Worm (Caenorhabditis elegans) whole organism, young adult: ENCODE data around the gene W06G6.10.

ENCODE experiments used
- F10E7.11 ChIP-seq: sonication (generic microtip); optimal IDR thresholded peaks from 2 replicates; lab custom pipeline; 2017; ENCODE audit warnings: mild to moderate bottlenecking, missing genetic modification characterization, moderate library complexity, missing compliant biosample characterization
- F23B12.7 ChIP-seq: sonication (generic microtip); optimal IDR thresholded peaks from 2 replicates; lab custom pipeline; 2017; ENCODE audit warnings: missing genetic modification characterization, mild to moderate bottlenecking, missing compliant biosample characterization, antibody characterized with exemption, moderate library complexity; ENCODE audit not compliant: insufficient read depth
- F55B11.4 ChIP-seq: sonication (generic microtip); optimal IDR thresholded peaks from 2 replicates; lab custom pipeline; 2016; ENCODE audit warnings: missing compliant biosample characterization, missing genetic modification characterization, borderline replicate concordance; ENCODE audit not compliant: insufficient read depth
- F57A8.1 ChIP-seq: fragments of 200-800 bp; sonication (Bioruptor generic); optimal IDR thresholded peaks from 2 replicates; lab custom pipeline; 2018; ENCODE audit warnings: mild to moderate bottlenecking, missing genetic modification characterization, moderate library complexity, missing compliant biosample characterization
- K12H6.12 ChIP-seq: fragments of 200-800 bp; sonication (Bioruptor generic); optimal IDR thresholded peaks from 2 replicates; lab custom pipeline; 2018; ENCODE audit warnings: mild to moderate bottlenecking, missing genetic modification characterization, missing compliant biosample characterization
- Y53G8AR.9 ChIP-seq: fragments of 200-800 bp; sonication (Bioruptor generic); conservative IDR thresholded peaks from 2 replicates; pipeline ENCODE4 v1.3.6; 2022; ENCODE audit warnings: missing genetic modification reagents, missing genetic modification characterization, missing compliant biosample characterization
- Y79H2A.3 ChIP-seq: fragments of 200-800 bp; sonication (Bioruptor generic); conservative IDR thresholded peaks from 2 replicates; pipeline ENCODE4 v1.3.6; 2022; ENCODE audit warnings: missing genetic modification reagents, missing genetic modification characterization, missing compliant biosample characterization
- ZK185.1 ChIP-seq: sonication (generic microtip); optimal IDR thresholded peaks from 2 replicates; lab custom pipeline; 2016; ENCODE audit warnings: mild to moderate bottlenecking, missing genetic modification characterization, missing compliant biosample characterization; ENCODE audit not compliant: poor library complexity, severe bottlenecking
- bed-2 ChIP-seq: fragments of 200-800 bp; sonication (Bioruptor generic); IDR thresholded peaks from 2 replicates; pipeline ENCODE4 v1.3.6; 2022; ENCODE audit warnings: missing genetic modification reagents, missing genetic modification characterization, missing compliant biosample characterization
- cebp-2 ChIP-seq: fragments of 200-800 bp; sonication (Bioruptor generic); IDR thresholded peaks from 2 replicates; pipeline ENCODE4 v1.3.6; 2022; ENCODE audit warnings: missing genetic modification characterization, missing compliant biosample characterization
- ceh-27 ChIP-seq: fragments of 200-800 bp; sonication (Bioruptor generic); optimal IDR thresholded peaks from 2 replicates; lab custom pipeline; 2018; ENCODE audit warnings: mild to moderate bottlenecking, missing genetic modification characterization, moderate library complexity, missing compliant biosample characterization
- ceh-91 ChIP-seq: fragments of 200-800 bp; sonication (Bioruptor generic); IDR thresholded peaks from 2 replicates; pipeline ENCODE4 v1.3.6; 2022; ENCODE audit warnings: missing genetic modification reagents, missing genetic modification characterization, missing compliant biosample characterization
- chd-7 ChIP-seq: sonication (generic microtip); optimal IDR thresholded peaks from 2 replicates; lab custom pipeline; 2016; ENCODE audit warnings: mild to moderate bottlenecking, missing genetic modification characterization, moderate library complexity, missing compliant biosample characterization
- egl-18 ChIP-seq: fragments of 200-800 bp; sonication (Bioruptor generic); IDR thresholded peaks from 2 replicates; pipeline ENCODE4 v1.3.6; 2022; ENCODE audit warnings: missing genetic modification reagents, missing genetic modification characterization, missing compliant biosample characterization
- egl-44 ChIP-seq: fragments of 200-800 bp; sonication (Bioruptor generic); IDR thresholded peaks from 2 replicates; pipeline ENCODE4 v1.3.6; 2022; ENCODE audit warnings: missing genetic modification reagents, missing genetic modification characterization, missing compliant biosample characterization
- ets-4 ChIP-seq: fragments of 200-800 bp; sonication (Bioruptor generic); optimal IDR thresholded peaks from 2 replicates; lab custom pipeline; 2018; ENCODE audit warnings: mild to moderate bottlenecking, missing genetic modification characterization, missing compliant biosample characterization
- gei-17 ChIP-seq: fragments of 200-800 bp; sonication (Bioruptor generic); optimal IDR thresholded peaks from 2 replicates; lab custom pipeline; 2018; ENCODE audit warnings: mild to moderate bottlenecking, missing genetic modification characterization, missing compliant biosample characterization
- hmg-1.2 ChIP-seq: fragments of 200-800 bp; sonication (Bioruptor generic); IDR thresholded peaks from 2 replicates; pipeline ENCODE4 v1.3.6; 2022; ENCODE audit warnings: missing genetic modification reagents, missing genetic modification characterization, missing compliant biosample characterization
- lsy-27 ChIP-seq: sonication (generic microtip); optimal IDR thresholded peaks from 2 replicates; lab custom pipeline; 2017; ENCODE audit warnings: missing genetic modification characterization, mild to moderate bottlenecking, missing compliant biosample characterization, antibody characterized with exemption, missing genotype, borderline replicate concordance; ENCODE audit not compliant: insufficient read depth
- madf-3 ChIP-seq: fragments of 200-800 bp; sonication (Bioruptor generic); IDR thresholded peaks from 2 replicates; pipeline ENCODE4 v1.3.6; 2022; ENCODE audit warnings: missing genetic modification reagents, missing genetic modification characterization, missing compliant biosample characterization
- madf-6 ChIP-seq: fragments of 200-800 bp; sonication (Bioruptor generic); IDR thresholded peaks from 2 replicates; pipeline ENCODE4 v1.3.6; 2022; ENCODE audit warnings: missing genetic modification reagents, missing genetic modification characterization, missing compliant biosample characterization
- mes-4 ChIP-seq: sonication (generic microtip); optimal IDR thresholded peaks from 2 replicates; lab custom pipeline; 2016; ENCODE audit warnings: missing genotype, missing genetic modification characterization, missing compliant biosample characterization
- mxl-1 ChIP-seq: sonication (generic microtip); optimal IDR thresholded peaks from 2 replicates; lab custom pipeline; 2016; ENCODE audit warnings: missing genetic modification characterization, missing compliant biosample characterization
- nfya-2 ChIP-seq: fragments of 200-800 bp; sonication (Bioruptor generic); IDR thresholded peaks from 2 replicates; pipeline ENCODE4 v1.3.6; 2022; ENCODE audit warnings: missing genetic modification reagents, missing genetic modification characterization, missing compliant biosample characterization
- nfyb-1 ChIP-seq: fragments of 200-800 bp; sonication (Bioruptor generic); IDR thresholded peaks from 2 replicates; pipeline ENCODE4 v1.3.6; 2022; ENCODE audit warnings: missing genetic modification reagents, missing genetic modification characterization, missing compliant biosample characterization
- nhr-80 ChIP-seq: sonication (generic microtip); optimal IDR thresholded peaks from 2 replicates; lab custom pipeline; 2016; ENCODE audit warnings: missing genetic modification characterization, missing compliant biosample characterization
- rcor-1 ChIP-seq: fragments of 200-800 bp; sonication (Bioruptor generic); IDR thresholded peaks from 2 replicates; pipeline ENCODE4 v1.3.6; 2022; ENCODE audit warnings: missing genetic modification reagents, missing genetic modification characterization, missing compliant biosample characterization
- rec-8 ChIP-seq, 2 experiments: sonication (generic microtip); optimal IDR thresholded peaks; 2 replicates each; lab custom pipeline; 2016; ENCODE audit warnings: mild to moderate bottlenecking in 2 of 2, missing genetic modification characterization in 2 of 2, missing genetic modification reagents in 2 of 2, missing genotype in 2 of 2, missing biosample characterization in 1 of 2, missing compliant biosample characterization in 1 of 2, moderate library complexity in 1 of 2
- snpc-3.4 ChIP-seq: sonication (generic microtip); optimal IDR thresholded peaks from 2 replicates; lab custom pipeline; 2017; ENCODE audit warnings: missing genetic modification characterization, mild to moderate bottlenecking, missing compliant biosample characterization, antibody characterized with exemption, moderate library complexity, missing genotype, missing genetic modification reagents
- tbx-9 ChIP-seq: sonication (generic microtip); optimal IDR thresholded peaks from 2 replicates; lab custom pipeline; 2016; ENCODE audit warnings: borderline replicate concordance, missing genetic modification characterization, inconsistent platforms, missing compliant biosample characterization
- unc-130 ChIP-seq: sonication (generic microtip); optimal IDR thresholded peaks from 2 replicates; lab custom pipeline; 2016; ENCODE audit warnings: missing genetic modification reagents, missing genetic modification characterization, missing compliant biosample characterization
- unc-62 ChIP-seq: fragments of 150-350 bp; optimal IDR thresholded peaks from 2 replicates; lab custom pipeline; 2014; ENCODE audit warnings: missing biosample characterization, missing genetic modification reagents, missing genetic modification characterization
- ztf-6 ChIP-seq: fragments of 200-800 bp; sonication (Bioruptor generic); IDR thresholded peaks from 2 replicates; pipeline ENCODE4 v1.3.6; 2022; ENCODE audit warnings: missing genetic modification reagents, missing genetic modification characterization, missing compliant biosample characterization

W06G6.10 gene

ce11 chrV:16621894-16622293 lies 25.1 kb downstream of the W06G6.10 start (continued):
- TF ChIP-seq madf-3 (GFP tag; lab: Robert Waterston, UW): no peak
- TF ChIP-seq nhr-80: no peak
- TF ChIP-seq tbx-9 (tag; lab: Kevin White, UChicago): no peak
- no peak for TF ChIP-seq egl-44 (GFP tag; lab: Robert Waterston, UW)
- 0 out of 2 replicates have a peak, but pooled peaks have one; percentile 28 for TF ChIP-seq cebp-2 (GFP tag; lab: Robert Waterston, UW)
- no peak for TF ChIP-seq nfyb-1
- TF ChIP-seq F23B12.7 (tag; lab: Kevin White, UChicago): no peak
- no peak for TF ChIP-seq snpc-3.4 (tag; lab: Kevin White, UChicago)

- TF ChIP-seq nhr-80: peak; percentile 22
- TF ChIP-seq Y53G8AR.9 (GFP tag; lab: Robert Waterston, UW): no peak
- TF ChIP-seq, all 124 proteins: peak for 1
Observed at ce11 chrV:16620874-16621273, 26.1 kb downstream of the W06G6.10 start, which contains the start of gene Y70C5A.3. Y70C5A.3 (minus strand) TSS chrV:16620923.

ce11 chrV:16617462-16617861 lies 29.5 kb downstream of the W06G6.10 start, which contains the start of gene Y70C5A.4:
Y70C5A.4 (plus strand) TSS chrV:16617762.
- TF ChIP-seq Y79H2A.3 (no peak), unc-130 (no peak), rcor-1 (GFP tag; lab: Robert Waterston, UW) (no peak), egl-18 (GFP tag; lab: Robert Waterston, UW) (no peak)

- TF ChIP-seq hmg-1.2: no peak
- TF ChIP-seq nhr-80: peak; percentile 8
- no peak for TF ChIP-seq nfya-2 (GFP tag; lab: Robert Waterston, UW)
Observed at ce11 chrV:16610791-16611385, 36.1 kb downstream of the W06G6.10 start, which contains the start of gene srw-54. srw-54 (plus strand) TSS chrV:16611335.

- TF ChIP-seq mxl-1 (tag; lab: Kevin White, UChicago): no peak
- no peak for TF ChIP-seq ceh-27
- TF ChIP-seq F23B12.7 (tag; lab: Kevin White, UChicago): no peak
- no peak for TF ChIP-seq nfya-2 (GFP tag; lab: Robert Waterston, UW)
- no peak for TF ChIP-seq mes-4
- peak; percentile 42 for TF ChIP-seq nhr-80
- TF ChIP-seq ztf-6 (GFP tag; lab: Robert Waterston, UW): no peak
- no peak for TF ChIP-seq cebp-2 (GFP tag; lab: Robert Waterston, UW)
Observed at ce11 chrV:16610094-16610493, 36.9 kb downstream of the W06G6.10 start.

- TF ChIP-seq madf-6 (GFP tag; lab: Robert Waterston, UW) (no peak), gei-17 (GFP tag; lab: Kevin White, UChicago) (no peak), K12H6.12 (no peak)
Observed at ce11 chrV:16608478-16608877, 38.5 kb downstream of the W06G6.10 start.

ce11 chrV:16606313-16606712 lies 40.7 kb downstream of the W06G6.10 start, which contains the start of gene Y32B12C.1:
Y32B12C.1 (plus strand) TSS chrV:16606613.
- TF ChIP-seq unc-62 (GFP tag; lab: Kevin White, UChicago): no peak
- TF ChIP-seq ceh-91 (GFP tag; lab: Robert Waterston, UW): no peak
- TF ChIP-seq egl-18 (GFP tag; lab: Robert Waterston, UW): no peak
- TF ChIP-seq gei-17 (GFP tag; lab: Kevin White, UChicago): no peak
- no peak for TF ChIP-seq bed-2 (GFP tag; lab: Robert Waterston, UW)
- TF ChIP-seq F57A8.1 (GFP tag; lab: Kevin White, UChicago): no peak
- no peak for TF ChIP-seq cebp-2 (GFP tag; lab: Robert Waterston, UW)
- no peak for TF ChIP-seq ets-4 (GFP tag; lab: Kevin White, UChicago)
- TF ChIP-seq ZK185.1 (tag; lab: Kevin White, UChicago): no peak
- no peak for TF ChIP-seq F10E7.11 (tag; lab: Kevin White, UChicago)
- no peak for TF ChIP-seq rec-8 (tag; optimal IDR thresholded peaks at IDR 0.05; lab: Kevin White, UChicago)
- TF ChIP-seq mxl-1 (tag; lab: Kevin White, UChicago): no peak
- no peak for TF ChIP-seq F55B11.4 (tag; lab: Kevin White, UChicago)
- no peak for TF ChIP-seq lsy-27 (tag; lab: Kevin White, UChicago)
- no peak for TF ChIP-seq chd-7 (tag; lab: Kevin White, UChicago)
